Fruit fly (Drosophila melanogaster) whole organism, embryonic: ENCODE results near the gene lqf.

Experiments
- Blimp-1 ChIP-seq: fragments of 200-800 bp; sonication (Bioruptor generic); optimal IDR thresholded peaks from 3 replicates; lab custom pipeline; 2018; ENCODE audit warnings: missing biosample characterization, missing genetic modification characterization, mild to moderate bottlenecking, moderate library complexity, missing genetic modification reagents
- BtbVII ChIP-seq: fragments of 200-800 bp; sonication (Bioruptor generic); optimal IDR thresholded peaks from 3 replicates; lab custom pipeline; 2017; ENCODE audit warnings: missing biosample characterization, mild to moderate bottlenecking, missing genetic modification characterization
- CG12071 ChIP-seq: fragments of 200-800 bp; sonication (Bioruptor generic); optimal IDR thresholded peaks from 3 replicates; lab custom pipeline; 2018; ENCODE audit warnings: missing biosample characterization, mild to moderate bottlenecking, missing genetic modification characterization
- CG12942 ChIP-seq: fragments of 200-800 bp; sonication (Bioruptor generic); optimal IDR thresholded peaks from 3 replicates; lab custom pipeline; 2016; ENCODE audit warnings: missing biosample characterization, missing genetic modification characterization
- CG15073 ChIP-seq: fragments of 200-800 bp; sonication (Bioruptor generic); optimal IDR thresholded peaks from 2 replicates; lab custom pipeline; 2016; ENCODE audit warnings: missing biosample characterization, missing genetic modification characterization
- CG16815 ChIP-seq: fragments of 200-800 bp; sonication (Bioruptor generic); optimal IDR thresholded peaks from 3 replicates; lab custom pipeline; 2017; ENCODE audit warnings: missing biosample characterization, mild to moderate bottlenecking, missing genetic modification characterization
- CG17328 ChIP-seq: fragments of 200-800 bp; sonication (Bioruptor generic); IDR thresholded peaks from 2 replicates; pipeline ENCODE4 v1.3.6; 2022; ENCODE audit warnings: missing biosample characterization, missing genetic modification characterization
- CG17359 ChIP-seq: fragments of 200-800 bp; sonication (Bioruptor generic); optimal IDR thresholded peaks from 3 replicates; lab custom pipeline; 2018; ENCODE audit warnings: missing biosample characterization, mild to moderate bottlenecking, missing genetic modification characterization, moderate library complexity
- CG17568 ChIP-seq: fragments of 200-800 bp; sonication (Bioruptor generic); optimal IDR thresholded peaks from 2 replicates; lab custom pipeline; 2018; ENCODE audit warnings: missing biosample characterization, mild to moderate bottlenecking, missing genetic modification characterization, moderate library complexity
- CG18599 ChIP-seq: fragments of 200-800 bp; sonication (Bioruptor generic); optimal IDR thresholded peaks from 3 replicates; lab custom pipeline; 2017; ENCODE audit warnings: missing biosample characterization, missing genetic modification characterization, mild to moderate bottlenecking, moderate library complexity, missing genetic modification reagents
- CG2116 ChIP-seq: fragments of 200-800 bp; sonication (Bioruptor generic); optimal IDR thresholded peaks from 3 replicates; lab custom pipeline; 2018; ENCODE audit warnings: missing biosample characterization, mild to moderate bottlenecking, missing genetic modification characterization
- CG30431 ChIP-seq: fragments of 200-800 bp; sonication (Bioruptor generic); optimal IDR thresholded peaks from 2 replicates; lab custom pipeline; 2017; ENCODE audit warnings: missing biosample characterization, missing genetic modification characterization
- CG4328 ChIP-seq: fragments of 200-800 bp; sonication (Bioruptor generic); optimal IDR thresholded peaks from 3 replicates; lab custom pipeline; 2017; ENCODE audit warnings: missing biosample characterization, missing genetic modification reagents, missing genetic modification characterization
- CG7839 ChIP-seq: fragments of 200-800 bp; sonication (Bioruptor generic); optimal IDR thresholded peaks from 3 replicates; lab custom pipeline; 2018; ENCODE audit warnings: missing biosample characterization, mild to moderate bottlenecking, missing genetic modification characterization, moderate library complexity
- CG9797 ChIP-seq: fragments of 200-800 bp; sonication (Bioruptor generic); optimal IDR thresholded peaks from 3 replicates; lab custom pipeline; 2018; ENCODE audit warnings: missing biosample characterization, mild to moderate bottlenecking, missing genetic modification characterization
- CG9817 ChIP-seq: fragments of 200-800 bp; sonication (Bioruptor generic); optimal IDR thresholded peaks from 2 replicates; lab custom pipeline; 2018; ENCODE audit warnings: missing biosample characterization, mild to moderate bottlenecking, missing genetic modification characterization, moderate library complexity
- CTCF ChIP-seq: fragments of 200-800 bp; sonication (Bioruptor generic); optimal IDR thresholded peaks from 2 replicates; lab custom pipeline; 2017; ENCODE audit warnings: missing biosample characterization, mild to moderate bottlenecking, missing genetic modification characterization, moderate library complexity
- Dbx ChIP-seq: fragments of 200-800 bp; sonication (Bioruptor generic); IDR thresholded peaks from 3 replicates; pipeline ENCODE4 v1.3.6; 2022; ENCODE audit warnings: missing biosample characterization, missing genetic modification characterization
- Dll ChIP-seq: fragments of 200-800 bp; sonication (Bioruptor generic); IDR thresholded peaks from 4 replicates; pipeline ENCODE4 v1.3.6; 2022; ENCODE audit warnings: missing biosample characterization, missing genetic modification characterization; ENCODE audit not compliant: partially characterized antibody
- Fer2 ChIP-seq: fragments of 200-800 bp; sonication (Bioruptor generic); optimal IDR thresholded peaks from 2 replicates; lab custom pipeline; 2018; ENCODE audit warnings: missing biosample characterization, mild to moderate bottlenecking, missing genetic modification characterization, moderate library complexity
- HLH3B ChIP-seq: fragments of 200-800 bp; sonication (Bioruptor generic); IDR thresholded peaks from 2 replicates; pipeline ENCODE4 v1.3.6; 2022; ENCODE audit warnings: missing biosample characterization, missing genetic modification characterization
- HmgD ChIP-seq: fragments of 200-800 bp; sonication (Bioruptor generic); optimal IDR thresholded peaks from 3 replicates; lab custom pipeline; 2016; ENCODE audit warnings: missing biosample characterization, missing genetic modification characterization
- MTF-1 ChIP-seq: fragments of 200-800 bp; sonication (Bioruptor generic); optimal IDR thresholded peaks from 2 replicates; lab custom pipeline; 2018; ENCODE audit warnings: missing biosample characterization, mild to moderate bottlenecking, missing genetic modification characterization, borderline replicate concordance
- Max ChIP-seq: fragments of 200-800 bp; sonication (Bioruptor generic); optimal IDR thresholded peaks from 2 replicates; lab custom pipeline; 2016; ENCODE audit warnings: missing biosample characterization, mild to moderate bottlenecking, missing genetic modification characterization
- Pdp1 ChIP-seq, 2 experiments: fragments of 200-800 bp; sonication (Bioruptor generic); optimal IDR thresholded peaks; 3 replicates each; lab custom pipeline; 2016; ENCODE audit warnings: missing biosample characterization in 2 of 2, missing genetic modification characterization in 2 of 2, mild to moderate bottlenecking in 1 of 2, moderate library complexity in 1 of 2
- Stat92E ChIP-seq, 3 experiments: fragments of >200 bp in 2 of 3; fragments of 200-800 bp in 1 of 3; sonication (Bioruptor generic) in 1 of 3; optimal IDR thresholded peaks; 2 replicates each; lab custom pipeline; 2017 to 2019; ENCODE audit warnings: missing biosample characterization in 3 of 3, missing genetic modification characterization in 3 of 3, mild to moderate bottlenecking in 1 of 3, moderate library complexity in 1 of 3
- btn ChIP-seq: fragments of 200-800 bp; sonication (Bioruptor generic); optimal IDR thresholded peaks from 2 replicates; lab custom pipeline; 2016; ENCODE audit warnings: missing biosample characterization, missing genetic modification characterization
- dm ChIP-seq: fragments of 200-800 bp; sonication (Bioruptor generic); optimal IDR thresholded peaks from 3 replicates; lab custom pipeline; 2016; ENCODE audit warnings: missing biosample characterization, missing genetic modification characterization
- eve ChIP-seq, 2 experiments: fragments of >200 bp; optimal IDR thresholded peaks; 2 replicates each; lab custom pipeline; 2017; ENCODE audit warnings: missing biosample characterization in 2 of 2, missing genetic modification characterization in 2 of 2
- her ChIP-seq: fragments of 200-800 bp; sonication (Bioruptor generic); optimal IDR thresholded peaks from 2 replicates; lab custom pipeline; 2016; ENCODE audit warnings: missing biosample characterization, missing genetic modification characterization
- ind ChIP-seq: fragments of 200-800 bp; sonication (Bioruptor generic); optimal IDR thresholded peaks from 3 replicates; lab custom pipeline; 2016; ENCODE audit warnings: missing biosample characterization, missing genetic modification characterization
- nau ChIP-seq: fragments of 200-800 bp; sonication (Bioruptor generic); optimal IDR thresholded peaks from 3 replicates; lab custom pipeline; 2017; ENCODE audit warnings: missing biosample characterization, mild to moderate bottlenecking, missing genetic modification characterization, missing genetic modification reagents
- oc ChIP-seq: fragments of 200-800 bp; sonication (Bioruptor generic); optimal IDR thresholded peaks from 2 replicates; lab custom pipeline; 2018; ENCODE audit warnings: missing biosample characterization, mild to moderate bottlenecking, missing genetic modification characterization, moderate library complexity
- run ChIP-seq: fragments of 200-800 bp; sonication (Bioruptor generic); optimal IDR thresholded peaks from 3 replicates; lab custom pipeline; 2018; ENCODE audit warnings: missing biosample characterization, mild to moderate bottlenecking, missing genetic modification characterization
- tgo ChIP-seq: fragments of 200-800 bp; sonication (Bioruptor generic); IDR thresholded peaks from 3 replicates; pipeline ENCODE4 v1.3.6; 2022; ENCODE audit warnings: missing biosample characterization, missing genetic modification characterization
- zfh2 ChIP-seq: fragments of 200-800 bp; sonication (Bioruptor generic); optimal IDR thresholded peaks from 2 replicates; lab custom pipeline; 2016; ENCODE audit warnings: missing biosample characterization, missing genetic modification characterization

lqf gene

DNA sequence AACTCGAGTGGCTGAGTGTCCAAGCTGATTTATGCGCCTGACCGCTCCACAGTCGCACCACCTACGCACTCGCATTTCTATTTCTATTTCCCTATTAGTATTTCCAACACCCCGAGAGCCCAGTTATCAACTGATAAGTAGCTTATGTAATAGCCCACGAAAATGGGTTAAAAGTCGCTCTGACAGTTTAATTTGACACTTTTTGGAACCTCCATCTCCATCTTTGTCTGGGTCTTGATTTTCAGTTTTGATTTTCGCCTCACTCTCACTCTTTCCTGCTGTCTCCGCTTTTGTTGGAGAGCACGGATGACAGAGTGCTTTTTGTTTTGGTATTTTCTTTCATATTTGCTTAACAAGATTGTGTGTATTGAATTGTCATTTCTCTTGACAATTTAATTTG, 24.5 kb downstream of the lqf start:
- no peak for TF ChIP-seq CG9817 (tag; lab: Kevin White, UChicago)
- no peak for TF ChIP-seq run
- no peak for TF ChIP-seq eve (GFP tag; optimal IDR thresholded peaks at IDR 0.05; lab: Kevin White, UChicago)
- TF ChIP-seq zfh2 (GFP tag; lab: Kevin White, UChicago) = no peak
- peak in 1 of 2 experiments; percentile 23 for TF ChIP-seq Pdp1 (GFP tag; optimal IDR thresholded peaks at IDR 0.05; lab: Kevin White, UChicago)
- TF ChIP-seq oc (tag; lab: Kevin White, UChicago) = peak; percentile 76
- TF ChIP-seq Blimp-1 (GFP tag; lab: Kevin White, UChicago) = peak; percentile 53
- TF ChIP-seq, all 482 proteins: peak for 3

DNA sequence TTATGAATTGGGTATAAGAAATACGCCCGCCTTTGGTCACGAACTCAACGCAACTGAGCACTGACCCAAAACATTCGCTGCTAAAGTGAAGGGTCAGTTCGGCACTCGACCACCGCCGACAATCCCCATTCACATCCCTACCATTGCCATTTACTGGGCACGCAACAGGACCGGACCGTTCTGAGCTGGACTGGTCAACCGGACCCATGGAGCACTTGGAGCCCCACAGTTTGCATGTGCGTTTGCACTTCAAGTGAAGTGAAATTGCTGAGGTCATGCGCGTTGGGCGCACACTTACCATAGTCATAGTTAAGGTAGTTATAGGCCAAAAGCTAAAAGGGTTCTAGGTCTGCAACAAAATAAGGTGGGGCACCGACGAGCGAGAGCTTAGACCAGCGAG, 31.4 kb downstream of the lqf start, which contains the start of gene CG14837:
CG14837 (minus strand) TSS at position 101 of the 400 bp plus-strand sequence.
- TF ChIP-seq MTF-1 = no peak
- no peak for TF ChIP-seq btn (GFP tag; lab: Kevin White, UChicago)
- no peak for TF ChIP-seq CG12942 (GFP tag; lab: Kevin White, UChicago)
- no peak for TF ChIP-seq CG12071 (GFP tag; lab: Kevin White, UChicago)
- TF ChIP-seq, all 482 proteins: peak for 0

DNA sequence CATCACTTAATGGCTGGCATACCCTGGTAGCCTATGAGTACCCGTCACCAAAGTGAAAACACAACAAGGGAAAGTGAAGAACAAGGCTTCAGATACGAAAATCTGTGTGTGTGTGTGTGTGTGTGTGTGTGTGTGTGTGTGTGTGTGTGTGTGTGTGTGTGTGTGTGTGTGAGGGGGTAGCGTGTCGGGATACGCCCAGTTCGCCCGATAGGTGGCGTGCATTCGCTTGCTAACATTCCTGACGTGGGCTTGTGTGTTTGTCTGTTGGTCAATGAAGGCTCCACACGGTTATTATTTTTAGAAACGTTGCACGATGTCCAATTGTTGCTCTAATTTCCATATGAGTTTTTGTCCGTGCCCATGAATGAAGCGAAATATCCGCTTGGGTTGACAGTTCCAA, 32.0 kb downstream of the lqf start:
- no peak for TF ChIP-seq CG17359
- peak; percentile 74 for TF ChIP-seq CTCF (GFP tag; lab: Kevin White, UChicago)
- no peak for TF ChIP-seq ind
- no peak for TF ChIP-seq Stat92E (GFP tag; optimal IDR thresholded peaks at IDR 0.05; lab: Kevin White, UChicago)
- TF ChIP-seq nau = no peak
- no peak for TF ChIP-seq HmgD (GFP tag; lab: Kevin White, UChicago)

DNA sequence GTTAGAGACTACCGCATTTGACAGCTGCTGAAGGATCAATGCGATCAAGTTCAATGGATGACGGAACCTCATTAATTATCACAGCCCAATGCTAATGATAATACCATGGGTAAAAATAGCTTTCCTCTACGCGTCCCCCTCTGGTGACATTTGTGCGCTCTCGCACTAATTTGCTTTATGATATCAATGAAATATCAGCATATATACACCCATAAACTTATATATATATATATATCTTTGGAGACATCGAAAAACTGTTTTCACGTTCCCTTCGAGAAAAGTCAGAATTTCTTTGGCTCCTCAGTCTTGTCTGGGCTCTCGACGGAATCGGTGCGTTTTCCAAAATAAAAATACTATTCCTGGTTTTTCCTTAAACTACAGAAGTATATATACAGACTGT, 33.7 kb downstream of the lqf start, which contains the start of gene frac:
frac (plus strand) TSS at position 301 of the 400 bp plus-strand sequence.
- peak; percentile 2 for TF ChIP-seq CG4328 (GFP tag; lab: Kevin White, UChicago)
- no peak for TF ChIP-seq Dbx (GFP tag; lab: Robert Waterston, UW)
- TF ChIP-seq, all 482 proteins: peak for 1

DNA sequence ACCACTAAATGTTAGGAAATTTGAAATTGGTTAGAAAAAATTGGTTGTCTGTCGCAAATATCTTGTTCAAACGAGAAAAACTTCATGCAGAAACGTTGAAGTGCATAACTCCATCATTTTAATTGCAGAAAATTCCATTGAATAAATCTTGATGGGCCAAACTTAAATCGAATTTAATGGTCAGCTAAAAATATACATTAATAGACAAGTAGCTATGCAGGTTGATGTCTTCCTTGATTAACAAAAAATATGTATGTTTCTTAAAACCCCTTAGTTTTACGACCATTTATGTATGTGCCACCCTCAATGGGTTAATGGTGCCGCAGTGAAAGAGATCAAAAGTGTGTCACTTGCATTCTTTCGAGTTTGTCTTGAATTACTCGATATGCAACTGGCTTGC, 44.4 kb downstream of the lqf start:
- TF ChIP-seq CG18599 (GFP tag; lab: Kevin White, UChicago) (no peak), CG30431 (GFP tag; lab: Kevin White, UChicago) (no peak), CG17328 (GFP tag; lab: Robert Waterston, UW) (no peak), CG15073 (no peak), CG7839 (tag; lab: Kevin White, UChicago) (no peak), dm (GFP tag; lab: Kevin White, UChicago) (no peak), Dll (GFP tag; lab: Robert Waterston, UW) (no peak), CG2116 (GFP tag; lab: Kevin White, UChicago) (no peak), tgo (no peak), her (GFP tag; lab: Kevin White, UChicago) (no peak), BtbVII (GFP tag; lab: Kevin White, UChicago) (no peak), HLH3B (no peak), CG9797 (GFP tag; lab: Kevin White, UChicago) (no peak), CG16815 (GFP tag; lab: Kevin White, UChicago) (no peak), Max (GFP tag; lab: Kevin White, UChicago) (no peak), CG17568 (GFP tag; lab: Kevin White, UChicago) (no peak), Fer2 (no peak)
